Worm (Caenorhabditis elegans) whole organism, L2 larva: ENCODE measurements around the gene C45G9.8.
A peak's percentile ranks its signal among the peaks of the same experiment; 100 is the strongest.

ENCODE experiments used
- C34F6.9 ChIP-seq: fragments of 150-350 bp; optimal IDR thresholded peaks from 2 replicates; lab custom pipeline; 2014; ENCODE audit warnings: missing biosample characterization, missing genetic modification characterization
- F13H6.1 ChIP-seq: sonication (generic microtip); optimal IDR thresholded peaks from 2 replicates; lab custom pipeline; 2016; ENCODE audit warnings: missing genetic modification characterization, missing compliant biosample characterization
- Y55F3AM.14 ChIP-seq: fragments of 200-800 bp; sonication (Bioruptor generic); optimal IDR thresholded peaks from 2 replicates; lab custom pipeline; 2018; ENCODE audit warnings: mild to moderate bottlenecking, missing genetic modification characterization, missing compliant biosample characterization
- ZK546.5 ChIP-seq: sonication (generic microtip); optimal IDR thresholded peaks from 2 replicates; lab custom pipeline; 2017; ENCODE audit warnings: missing biosample characterization, missing genetic modification characterization
- aly-2 ChIP-seq: fragments of 150-350 bp; optimal IDR thresholded peaks from 2 replicates; lab custom pipeline; 2014; ENCODE audit warnings: missing biosample characterization, missing genetic modification characterization
- ama-1 ChIP-seq: fragments of 150-350 bp; optimal IDR thresholded peaks from 2 replicates; lab custom pipeline; 2018; ENCODE audit warnings: inconsistent platforms
- blmp-1 ChIP-seq: sonication (generic microtip); optimal IDR thresholded peaks from 2 replicates; lab custom pipeline; 2017; ENCODE audit warnings: missing genetic modification characterization, mild to moderate bottlenecking, missing compliant biosample characterization, antibody characterized with exemption, moderate library complexity; ENCODE audit not compliant: insufficient read depth
- dmd-4 ChIP-seq: sonication (generic microtip); optimal IDR thresholded peaks from 2 replicates; lab custom pipeline; 2017; ENCODE audit warnings: missing biosample characterization, missing genetic modification characterization
- egl-27 ChIP-seq: sonication (generic microtip); optimal IDR thresholded peaks from 3 replicates; lab custom pipeline; 2017; ENCODE audit warnings: missing biosample characterization, missing genetic modification reagents, missing genetic modification characterization
- elt-3 ChIP-seq: sonication (generic microtip); optimal IDR thresholded peaks from 2 replicates; lab custom pipeline; 2017; ENCODE audit warnings: missing biosample characterization, missing genetic modification characterization
- fos-1 ChIP-seq: fragments of 150-350 bp; optimal IDR thresholded peaks from 2 replicates; lab custom pipeline; 2014; ENCODE audit warnings: missing biosample characterization, missing genetic modification characterization
- gmeb-1 ChIP-seq: fragments of 150-350 bp; optimal IDR thresholded peaks from 2 replicates; lab custom pipeline; 2014; ENCODE audit warnings: missing biosample characterization, missing genetic modification characterization
- lin-11 ChIP-seq: fragments of 150-350 bp; sonication (generic microtip); optimal IDR thresholded peaks from 2 replicates; lab custom pipeline; 2014; ENCODE audit warnings: missing biosample characterization, missing genetic modification characterization, inconsistent platforms, mixed read lengths
- lin-13 ChIP-seq: fragments of 150-350 bp; optimal IDR thresholded peaks from 2 replicates; lab custom pipeline; 2014; ENCODE audit warnings: missing biosample characterization, missing genetic modification reagents, missing genetic modification characterization
- lin-39 ChIP-seq: fragments of 150-350 bp; optimal IDR thresholded peaks from 2 replicates; lab custom pipeline; 2014; ENCODE audit warnings: missing biosample characterization, missing genetic modification reagents, missing genetic modification characterization
- lsy-2 ChIP-seq, 2 experiments: fragments of 150-350 bp in 1 of 2; sonication (generic microtip) in 1 of 2; optimal IDR thresholded peaks; 2 replicates each; lab custom pipeline; 2014 to 2017; ENCODE audit warnings: missing biosample characterization in 2 of 2, missing genetic modification characterization in 2 of 2
- mab-5 ChIP-seq: fragments of 150-350 bp; optimal IDR thresholded peaks from 2 replicates; lab custom pipeline; 2014; ENCODE audit warnings: missing biosample characterization, missing genetic modification characterization
- mdl-1 ChIP-seq, 2 experiments: fragments of 150-350 bp in 1 of 2; sonication (generic microtip) in 1 of 2; optimal IDR thresholded peaks; 2 replicates each; lab custom pipeline; 2017; ENCODE audit warnings: missing biosample characterization in 2 of 2, missing genetic modification characterization in 2 of 2
- nhr-12 ChIP-seq: fragments of 150-350 bp; optimal IDR thresholded peaks from 2 replicates; lab custom pipeline; 2014; ENCODE audit warnings: missing biosample characterization, missing genetic modification characterization
- nhr-129 ChIP-seq: fragments of 150-350 bp; optimal IDR thresholded peaks from 2 replicates; lab custom pipeline; 2014; ENCODE audit warnings: missing biosample characterization, missing genetic modification characterization
- nhr-21 ChIP-seq: fragments of 150-350 bp; optimal IDR thresholded peaks from 2 replicates; lab custom pipeline; 2014; ENCODE audit warnings: missing biosample characterization, missing genetic modification characterization
- nhr-23 ChIP-seq: fragments of 150-350 bp; optimal IDR thresholded peaks from 2 replicates; lab custom pipeline; 2014; ENCODE audit warnings: missing biosample characterization, missing genetic modification reagents, missing genetic modification characterization
- nhr-237 ChIP-seq: fragments of 150-350 bp; optimal IDR thresholded peaks from 2 replicates; lab custom pipeline; 2014; ENCODE audit warnings: missing biosample characterization, missing genetic modification characterization
- nhr-25 ChIP-seq: fragments of 150-350 bp; sonication (generic microtip); optimal IDR thresholded peaks from 3 replicates; lab custom pipeline; 2014; ENCODE audit warnings: missing biosample characterization, missing genetic modification characterization
- nhr-77 ChIP-seq: fragments of 150-350 bp; optimal IDR thresholded peaks from 2 replicates; lab custom pipeline; 2014; ENCODE audit warnings: missing biosample characterization, missing genetic modification characterization
- sem-4 ChIP-seq: fragments of 150-350 bp; optimal IDR thresholded peaks from 2 replicates; lab custom pipeline; 2014; ENCODE audit warnings: missing biosample characterization, missing genetic modification reagents, missing genetic modification characterization
- sma-3 ChIP-seq: sonication (generic microtip); optimal IDR thresholded peaks from 2 replicates; lab custom pipeline; 2016; ENCODE audit warnings: missing genetic modification reagents, missing genetic modification characterization, missing compliant biosample characterization
- sma-9 ChIP-seq, 2 experiments: fragments of 150-350 bp in 1 of 2; sonication (generic microtip) in 1 of 2; optimal IDR thresholded peaks; 2 replicates each; lab custom pipeline; 2014 to 2016; ENCODE audit warnings: missing genetic modification characterization in 2 of 2, mild to moderate bottlenecking in 1 of 2, missing biosample characterization in 1 of 2, missing compliant biosample characterization in 1 of 2, missing genetic modification reagents in 1 of 2, moderate library complexity in 1 of 2
- unc-39 ChIP-seq: fragments of 150-350 bp; optimal IDR thresholded peaks from 2 replicates; lab custom pipeline; 2014; ENCODE audit warnings: missing biosample characterization, missing genetic modification characterization
- unc-55 ChIP-seq: fragments of 150-350 bp; sonication (generic microtip); optimal IDR thresholded peaks from 3 replicates; lab custom pipeline; 2014; ENCODE audit warnings: missing biosample characterization, missing genetic modification reagents, missing genetic modification characterization
- unc-62 ChIP-seq: fragments of 150-350 bp; optimal IDR thresholded peaks from 2 replicates; lab custom pipeline; 2014; ENCODE audit warnings: missing biosample characterization, missing genetic modification reagents, missing genetic modification characterization
- zag-1 ChIP-seq: fragments of 150-350 bp; optimal IDR thresholded peaks from 2 replicates; lab custom pipeline; 2014; ENCODE audit warnings: missing biosample characterization, missing genetic modification characterization
- ztf-4 ChIP-seq: fragments of 150-350 bp; optimal IDR thresholded peaks from 2 replicates; lab custom pipeline; 2014; ENCODE audit warnings: missing biosample characterization, missing genetic modification characterization

C45G9.8 gene

ce11 chrIII:5094506-5094905 is 41.1 kb upstream of the C45G9.8 start, which contains the start of gene F54D8.10:
Gene F54D8.10, plus strand, starts transcription at chrIII:5094806.
- TF ChIP-seq sma-9 (GFP tag; optimal IDR thresholded peaks at IDR 0.05; lab: Kevin White, UChicago) (no peak), sma-9 (tag; optimal IDR thresholded peaks at IDR 0.05; lab: Kevin White, UChicago) (no peak), nhr-129 (tag; lab: Kevin White, UChicago) (no peak), ama-1 (no peak), mab-5 (tag; lab: Kevin White, UChicago) (no peak), nhr-237 (tag; lab: Kevin White, UChicago) (no peak), nhr-23 (tag; lab: Kevin White, UChicago) (no peak)

- TF ChIP-seq nhr-12 (tag; lab: Kevin White, UChicago): no peak
- no peak for TF ChIP-seq unc-39 (tag; lab: Kevin White, UChicago)
- TF ChIP-seq sma-9 (GFP tag; optimal IDR thresholded peaks at IDR 0.05; lab: Kevin White, UChicago): no peak
- no peak for TF ChIP-seq sma-9 (tag; optimal IDR thresholded peaks at IDR 0.05; lab: Kevin White, UChicago)
- no peak for TF ChIP-seq nhr-77 (tag; lab: Kevin White, UChicago)
- TF ChIP-seq elt-3 (tag; lab: Kevin White, UChicago): no peak
- no peak for TF ChIP-seq sem-4 (tag; lab: Kevin White, UChicago)
- TF ChIP-seq lsy-2 (tag; optimal IDR thresholded peaks at IDR 0.05; lab: Kevin White, UChicago): no peak
- TF ChIP-seq mdl-1 (tag; optimal IDR thresholded peaks at IDR 0.05; lab: Kevin White, UChicago): no peak
- no peak for TF ChIP-seq gmeb-1 (tag; lab: Kevin White, UChicago)
- no peak for TF ChIP-seq nhr-237 (tag; lab: Kevin White, UChicago)
- TF ChIP-seq aly-2 (tag; lab: Kevin White, UChicago): no peak
- TF ChIP-seq Y55F3AM.14: no peak
- TF ChIP-seq nhr-25 (tag; lab: Kevin White, UChicago): no peak
- no peak for TF ChIP-seq unc-62 (GFP tag; lab: Kevin White, UChicago)
- TF ChIP-seq lin-39 (tag; lab: Kevin White, UChicago): no peak
- TF ChIP-seq mab-5 (tag; lab: Kevin White, UChicago): no peak
- TF ChIP-seq ZK546.5 (tag; lab: Kevin White, UChicago): no peak
These were observed 38.9 kb upstream of the C45G9.8 start for ce11 chrIII:5092345-5092744.

ce11 chrIII:5089489-5089888 is 36.0 kb upstream of the C45G9.8 start:
- TF ChIP-seq lin-39 (tag; lab: Kevin White, UChicago) (no peak), fos-1 (tag; lab: Kevin White, UChicago) (peak; percentile 2), nhr-21 (tag; lab: Kevin White, UChicago) (peak; percentile 68), sma-9 (GFP tag; optimal IDR thresholded peaks at IDR 0.05; lab: Kevin White, UChicago) (peak; percentile 77), sma-9 (tag; optimal IDR thresholded peaks at IDR 0.05; lab: Kevin White, UChicago) (no peak), nhr-25 (tag; lab: Kevin White, UChicago) (peak; percentile 37)

DNA sequence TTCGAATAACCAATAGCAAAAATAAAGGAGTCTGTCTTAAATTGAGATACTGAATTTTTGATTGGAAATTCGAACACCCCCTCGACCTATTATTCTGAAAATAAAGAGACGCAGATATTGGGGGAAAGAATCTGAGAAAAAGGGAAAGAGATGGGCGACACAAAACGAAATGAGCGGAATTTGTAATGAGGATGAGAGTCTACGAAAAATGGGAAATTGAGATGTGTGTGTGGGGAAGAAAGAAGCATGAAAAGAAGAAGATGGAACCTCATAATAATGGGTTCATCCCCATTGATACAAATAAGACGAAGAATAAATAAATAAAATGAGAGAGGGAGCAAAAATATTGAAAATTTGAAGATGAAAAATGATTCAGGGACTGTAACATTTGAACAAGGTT is 32.1 kb upstream of the C45G9.8 start, which contains the start of gene cah-1:
Gene cah-1, minus strand, starts transcription at position 101 of the 400 bp plus-strand sequence.
- no peak for TF ChIP-seq nhr-21 (tag; lab: Kevin White, UChicago)
- TF ChIP-seq blmp-1 (tag; lab: Kevin White, UChicago): no peak
- peak; percentile 23 for TF ChIP-seq unc-55
- no peak for TF ChIP-seq elt-3 (tag; lab: Kevin White, UChicago)
- TF ChIP-seq unc-39 (tag; lab: Kevin White, UChicago): no peak
- no peak for TF ChIP-seq F13H6.1 (tag; lab: Kevin White, UChicago)
- TF ChIP-seq sem-4 (tag; lab: Kevin White, UChicago): no peak
- TF ChIP-seq lsy-2 (tag; optimal IDR thresholded peaks at IDR 0.05; lab: Kevin White, UChicago): no peak
- TF ChIP-seq, all 48 proteins: peak for 1

DNA sequence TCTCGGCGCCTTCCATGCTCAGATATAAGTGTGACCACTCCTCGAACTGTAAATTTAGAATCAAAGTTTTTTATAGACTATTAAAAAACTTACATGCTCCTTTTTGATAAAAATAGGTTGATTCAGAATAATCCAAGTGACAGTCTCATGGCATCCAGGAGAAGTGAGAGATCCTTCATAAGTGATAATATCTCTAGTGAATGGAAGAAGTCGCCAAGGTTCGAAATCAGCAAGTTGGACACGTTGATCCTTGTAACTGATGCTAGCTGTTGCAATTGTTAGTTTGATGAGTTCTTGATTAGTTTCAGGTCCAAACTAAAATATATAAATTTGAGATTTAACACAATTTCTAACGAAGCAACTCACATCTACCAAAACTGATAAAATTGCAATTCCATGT is 29.9 kb upstream of the C45G9.8 start:
- TF ChIP-seq lin-13 (no peak), sma-3 (GFP tag; lab: Kevin White, UChicago) (peak; percentile 24), ztf-4 (tag; lab: Kevin White, UChicago) (peak; percentile 31), egl-27 (tag; lab: Kevin White, UChicago) (no peak), nhr-21 (tag; lab: Kevin White, UChicago) (peak; percentile 22), dmd-4 (tag; lab: Kevin White, UChicago) (no peak)
- TF ChIP-seq, all 48 proteins: peak for 3

- TF ChIP-seq ama-1 (no peak), unc-39 (tag; lab: Kevin White, UChicago) (no peak), nhr-237 (tag; lab: Kevin White, UChicago) (no peak), zag-1 (tag; lab: Kevin White, UChicago) (no peak), lin-11 (tag; lab: Kevin White, UChicago) (no peak), C34F6.9 (no peak)
These were observed 28.1 kb upstream of the C45G9.8 start, which contains the start of gene cox-6A for ce11 chrIII:5081573-5081823. Gene cox-6A, plus strand, starts transcription at chrIII:5081724.
